Fruit fly (Drosophila melanogaster): Measurements from ENCODE around the gene CG3618.
A peak's percentile ranks its signal among the peaks of the same experiment; 100 is the strongest.

Gene CG3618

DNA sequence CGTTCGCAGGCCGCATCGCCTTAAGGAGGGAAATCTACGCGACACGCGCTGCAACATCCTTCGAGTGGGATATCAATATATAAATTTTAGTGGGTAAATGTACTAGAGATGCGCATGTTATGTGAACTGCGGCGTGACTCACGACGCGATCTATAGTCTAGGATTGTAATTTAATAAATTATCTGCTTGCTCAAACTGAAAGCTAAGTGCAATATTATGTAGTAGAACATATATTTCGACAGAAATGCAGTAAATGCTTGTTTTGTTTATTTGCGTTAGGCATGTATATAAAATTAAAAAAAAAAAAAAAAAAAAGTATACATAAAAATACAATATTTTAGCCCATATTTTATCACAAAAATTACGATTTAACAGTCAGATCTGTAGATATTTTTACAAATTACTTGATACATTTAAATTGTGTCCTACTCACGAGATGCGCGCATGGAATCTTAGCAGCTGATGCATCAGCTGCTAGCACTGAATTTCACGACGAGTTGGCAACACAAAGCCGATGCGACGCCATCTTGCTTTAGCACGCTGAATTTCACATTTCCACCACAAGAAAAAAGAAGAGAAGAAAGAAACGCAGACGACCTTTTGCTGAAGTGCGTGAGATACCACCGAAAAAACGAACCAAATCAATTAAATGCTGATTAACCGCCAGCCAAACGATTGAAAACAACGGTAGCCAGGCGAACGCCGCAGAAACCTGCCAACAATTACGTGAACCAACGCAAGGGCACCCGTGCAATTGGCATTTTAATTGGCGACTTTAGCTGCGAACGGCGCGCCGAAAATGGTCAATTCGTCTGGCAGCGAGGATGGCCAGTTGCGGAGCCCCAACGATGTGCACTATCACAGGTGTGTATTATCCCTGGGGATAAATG lies 44.6 kb downstream of the CG3618 start, which contains the start of the genes CG4042 and Pitslre (continued):
- peak; percentile 50; the same call in 1 of the 2 replicates for TF ChIP-seq CG32532 (GFP tag; IDR thresholded peaks at IDR 0.05)
- TF ChIP-seq klu (GFP tag; IDR thresholded peaks at IDR 0.05): no peak
- TF ChIP-seq Opbp (GFP tag; IDR thresholded peaks at IDR 0.05; ENCODE audit: partially characterized antibody): peak; percentile 23; the same call in 1 of the 3 replicates
- TF ChIP-seq sqz (GFP tag; optimal IDR thresholded peaks at IDR 0.05): no peak
- TF ChIP-seq cad (GFP tag; optimal IDR thresholded peaks at IDR 0.05): no peak
- peak; percentile 48 for TF ChIP-seq Ets97D (GFP tag; optimal IDR thresholded peaks at IDR 0.05)
- TF ChIP-seq disco-r (GFP tag; optimal IDR thresholded peaks at IDR 0.05): no peak
- 0 out of 3 replicates have a peak, but pooled peaks have one; percentile 37 for TF ChIP-seq Dbx (GFP tag; IDR thresholded peaks at IDR 0.05)
- TF ChIP-seq Abd-B (GFP tag; optimal IDR thresholded peaks at IDR 0.05): no peak
- peak; percentile 83 for TF ChIP-seq Ets65A (GFP tag)
- TF ChIP-seq grn (GFP tag; optimal IDR thresholded peaks at IDR 0.05): no peak
- TF ChIP-seq CG8359 (GFP tag; optimal IDR thresholded peaks at IDR 0.05; ENCODE audit: borderline replicate concordance): no peak
- TF ChIP-seq slou (GFP tag; optimal IDR thresholded peaks at IDR 0.05): peak; percentile 30
- TF ChIP-seq CG14710 (tag; optimal IDR thresholded peaks at IDR 0.05): peak; percentile 37
- peak; percentile 24; the same call in 1 of the 2 replicates for TF ChIP-seq ssp (GFP tag; IDR thresholded peaks at IDR 0.05)
- peak; percentile 55 for TF ChIP-seq CG17359 (tag; optimal IDR thresholded peaks at IDR 0.05)
- TF ChIP-seq Hr51 (GFP tag; optimal IDR thresholded peaks at IDR 0.05): peak; percentile 19 to 40
- no peak for TF ChIP-seq Tbp (GFP tag; optimal IDR thresholded peaks at IDR 0.05)
- no peak for TF ChIP-seq CG6683 (GFP tag; optimal IDR thresholded peaks at IDR 0.05)
- TF ChIP-seq otp (GFP tag; IDR thresholded peaks at IDR 0.05): no peak
- TF ChIP-seq CG6689 (GFP tag; IDR thresholded peaks at IDR 0.05): peak; percentile 65
- no peak for TF ChIP-seq da (GFP tag; optimal IDR thresholded peaks at IDR 0.05)
- TF ChIP-seq CG7786 (GFP tag; optimal IDR thresholded peaks at IDR 0.05): no peak
- TF ChIP-seq Bdp1 (GFP tag; optimal IDR thresholded peaks at IDR 0.05): peak; percentile 16
- peak; percentile 41 for TF ChIP-seq CG11504 (tag; optimal IDR thresholded peaks at IDR 0.05)
- 0 out of 2 replicates have a peak, but pooled peaks have one; percentile 23 for TF ChIP-seq ap (GFP tag; IDR thresholded peaks at IDR 0.05)
- TF ChIP-seq odd (GFP tag; optimal IDR thresholded peaks at IDR 0.05): peak; percentile 13
- no peak for TF ChIP-seq Sry-β (GFP tag; optimal IDR thresholded peaks at IDR 0.05)
- TF ChIP-seq CG10979 (tag; optimal IDR thresholded peaks at IDR 0.05): peak; percentile 10
- no peak for TF ChIP-seq CG9876 (GFP tag; optimal IDR thresholded peaks at IDR 0.05)
- no peak for TF ChIP-seq Trl (optimal IDR thresholded peaks at IDR 0.05)
- no peak for TF ChIP-seq Trl (GFP tag; optimal IDR thresholded peaks at IDR 0.05)
- peak; percentile 53 for TF ChIP-seq CG9437 (GFP tag; optimal IDR thresholded peaks at IDR 0.05)
- peak; percentile 78 for TF ChIP-seq Scr (GFP tag; IDR thresholded peaks at IDR 0.05; ENCODE audit: partially characterized antibody)
- peak; percentile 65 for TF ChIP-seq CG4424 (GFP tag; optimal IDR thresholded peaks at IDR 0.05)
- peak; percentile 34 for TF ChIP-seq CG15269 (tag; optimal IDR thresholded peaks at IDR 0.05)
- no peak for TF ChIP-seq CG6654 (GFP tag; optimal IDR thresholded peaks at IDR 0.05)
- TF ChIP-seq gfzf (GFP tag; optimal IDR thresholded peaks at IDR 0.05): no peak
- no peak for TF ChIP-seq ems (GFP tag; optimal IDR thresholded peaks at IDR 0.05)
- peak; percentile 49 for TF ChIP-seq Rfx (GFP tag; IDR thresholded peaks at IDR 0.05)
- TF ChIP-seq Taf1 (GFP tag; IDR thresholded peaks at IDR 0.05): no peak
- TF ChIP-seq exex (tag; optimal IDR thresholded peaks at IDR 0.05): no peak
- peak; percentile 81 for TF ChIP-seq CG13287 (GFP tag; IDR thresholded peaks at IDR 0.05; ENCODE audit: partially characterized antibody)
- no peak for TF ChIP-seq CrebB (tag; optimal IDR thresholded peaks at IDR 0.05)
- peak; percentile 51 for TF ChIP-seq CG13424 (tag; optimal IDR thresholded peaks at IDR 0.05)

All from whole organism, embryonic.